Worm (Caenorhabditis elegans): ENCODE results near the gene tlk-1.

tlk-1 gene

ce11 chrIII:9685959-9686358 lies 13.7 kb upstream of the tlk-1 start, which contains the start of gene C07A9.10:
TSS of gene C07A9.10 (minus strand) at chrIII:9686059.
- no peak for TF ChIP-seq unc-62 (GFP tag; optimal IDR thresholded peaks at IDR 0.05)

- TF ChIP-seq unc-62 (GFP tag; optimal IDR thresholded peaks at IDR 0.05): no peak
Measured at ce11 chrIII:9689377-9689776, 10.3 kb upstream of the tlk-1 start.

- TF ChIP-seq unc-62 (GFP tag; optimal IDR thresholded peaks at IDR 0.05): no peak
Measured at ce11 chrIII:9690044-9690443, 9.6 kb upstream of the tlk-1 start, which contains the start of gene best-5. TSS of gene best-5 (minus strand) at chrIII:9690253.

- no peak for TF ChIP-seq unc-62 (GFP tag; optimal IDR thresholded peaks at IDR 0.05)
Measured at ce11 chrIII:9694474-9694873, 5.2 kb upstream of the tlk-1 start, which contains the start of gene set-3. TSS of gene set-3 (minus strand) at chrIII:9694574.

ce11 chrIII:9695379-9695778 lies 4.3 kb upstream of the tlk-1 start:
- no peak for TF ChIP-seq unc-62 (GFP tag; optimal IDR thresholded peaks at IDR 0.05)

ce11 chrIII:9696417-9696816 lies 3.3 kb upstream of the tlk-1 start, which contains the start of gene bud-31:
TSS of gene bud-31 (minus strand) at chrIII:9696517.
- TF ChIP-seq unc-62 (GFP tag; optimal IDR thresholded peaks at IDR 0.05): no peak

- no peak for TF ChIP-seq unc-62 (GFP tag; optimal IDR thresholded peaks at IDR 0.05)
Measured at ce11 chrIII:9697323-9697722, 2.4 kb upstream of the tlk-1 start.

ce11 chrIII:9697886-9698285 lies 1.8 kb upstream of the tlk-1 start:
- no peak for TF ChIP-seq unc-62 (GFP tag; optimal IDR thresholded peaks at IDR 0.05)

- no peak for TF ChIP-seq unc-62 (GFP tag; optimal IDR thresholded peaks at IDR 0.05)
Measured at ce11 chrIII:9698635-9699396, 860 bp upstream of the tlk-1 start.

- no peak for TF ChIP-seq unc-62 (GFP tag; optimal IDR thresholded peaks at IDR 0.05)
Measured at ce11 chrIII:9700114-9700690, 526 bp downstream of the tlk-1 start.

ce11 chrIII:9701798-9702197 lies 2.1 kb downstream of the tlk-1 start:
- TF ChIP-seq unc-62 (GFP tag; optimal IDR thresholded peaks at IDR 0.05): no peak

ce11 chrIII:9702665-9703252 lies 3.1 kb downstream of the tlk-1 start:
- no peak for TF ChIP-seq unc-62 (GFP tag; optimal IDR thresholded peaks at IDR 0.05)

ce11 chrIII:9703747-9704605 lies 4.3 kb downstream of the tlk-1 start:
- no peak for TF ChIP-seq unc-62 (GFP tag; optimal IDR thresholded peaks at IDR 0.05)

ce11 chrIII:9704606-9704938 lies 4.9 kb downstream of the tlk-1 start:
- TF ChIP-seq unc-62 (GFP tag; optimal IDR thresholded peaks at IDR 0.05): no peak

ce11 chrIII:9705157-9705905 lies 5.7 kb downstream of the tlk-1 start:
- no peak for TF ChIP-seq unc-62 (GFP tag; optimal IDR thresholded peaks at IDR 0.05)

All from whole organism, dauer.